Worm (Caenorhabditis elegans): ENCODE measurements around the gene C32H11.4.

Gene C32H11.4

DNA sequence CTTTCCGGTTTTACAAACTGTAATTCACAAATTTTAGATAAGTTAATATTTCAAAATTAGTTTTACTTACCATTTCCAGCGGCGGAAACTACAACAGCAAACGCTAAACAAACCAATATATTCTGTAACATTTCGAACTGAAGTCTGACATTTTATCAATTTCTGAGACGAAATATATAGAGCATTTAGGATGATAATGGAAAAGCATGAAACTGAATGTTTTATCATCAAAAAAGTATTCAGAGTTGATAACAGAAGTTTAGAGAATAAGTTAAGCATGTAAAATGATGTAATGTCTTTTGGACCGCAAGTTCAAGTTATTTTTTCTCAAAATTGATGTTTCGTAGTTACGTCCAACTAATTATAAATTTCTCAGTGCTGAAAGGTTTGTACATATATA is 48.1 kb downstream of the C32H11.4 start, which contains the start of gene F55G11.2:
TSS of gene F55G11.2 (minus strand) at position 149 of the 400 bp plus-strand sequence.
- TF ChIP-seq klf-2 (GFP tag; conservative IDR thresholded peaks at IDR 0.05) (no peak), cog-1 (tag; optimal IDR thresholded peaks at IDR 0.05) (no peak), T22C8.4 (GFP tag; IDR thresholded peaks at IDR 0.05) (no peak), med-1 (GFP tag; optimal IDR thresholded peaks at IDR 0.05; ENCODE audit: insufficient read depth) (no peak), ztf-29 (GFP tag; IDR thresholded peaks at IDR 0.05) (no peak), ref-1 (GFP tag; conservative IDR thresholded peaks at IDR 0.05) (no peak), flt-1 (GFP tag; IDR thresholded peaks at IDR 0.05) (no peak), tab-1 (GFP tag; IDR thresholded peaks at IDR 0.05) (no peak), ztf-23 (GFP tag; IDR thresholded peaks at IDR 0.05) (no peak)

DNA sequence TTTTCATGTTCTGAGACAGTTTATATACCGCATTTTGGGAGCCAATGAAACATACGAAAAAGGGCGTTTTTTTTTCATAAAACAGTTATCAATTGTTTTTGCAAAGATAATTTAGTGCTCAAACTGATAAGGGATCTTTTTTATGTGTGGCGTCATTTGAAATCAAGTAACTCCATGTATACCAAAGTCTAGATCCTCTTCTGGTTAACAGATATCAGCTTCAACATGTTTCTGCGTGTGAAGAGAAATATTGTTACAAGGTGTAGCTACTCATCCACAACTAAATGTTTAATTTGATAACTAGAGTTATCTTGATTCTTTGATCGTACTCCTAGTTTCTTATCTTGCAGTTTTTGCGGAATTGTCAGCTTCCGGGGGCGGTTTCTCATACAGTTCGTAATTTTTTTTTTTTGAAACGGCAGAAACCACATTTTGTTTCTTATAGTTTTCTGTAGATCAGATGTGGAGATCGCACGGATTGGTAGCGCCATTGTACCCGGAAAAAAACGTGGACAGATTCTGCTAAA is 51.0 kb downstream of the C32H11.4 start:
- TF ChIP-seq ztf-29 (GFP tag; IDR thresholded peaks at IDR 0.05), result no peak
- TF ChIP-seq tab-1 (GFP tag; IDR thresholded peaks at IDR 0.05), result no peak
- TF ChIP-seq med-1 (GFP tag; optimal IDR thresholded peaks at IDR 0.05; ENCODE audit: insufficient read depth), result no peak
- TF ChIP-seq ref-1 (GFP tag; conservative IDR thresholded peaks at IDR 0.05), result no peak
- no peak for TF ChIP-seq cog-1 (tag; optimal IDR thresholded peaks at IDR 0.05)
- no peak for TF ChIP-seq klf-2 (GFP tag; conservative IDR thresholded peaks at IDR 0.05)
- TF ChIP-seq flt-1 (GFP tag; IDR thresholded peaks at IDR 0.05), result no peak
- TF ChIP-seq ztf-23 (GFP tag; IDR thresholded peaks at IDR 0.05), result no peak
- TF ChIP-seq T22C8.4 (GFP tag; IDR thresholded peaks at IDR 0.05), result no peak

DNA sequence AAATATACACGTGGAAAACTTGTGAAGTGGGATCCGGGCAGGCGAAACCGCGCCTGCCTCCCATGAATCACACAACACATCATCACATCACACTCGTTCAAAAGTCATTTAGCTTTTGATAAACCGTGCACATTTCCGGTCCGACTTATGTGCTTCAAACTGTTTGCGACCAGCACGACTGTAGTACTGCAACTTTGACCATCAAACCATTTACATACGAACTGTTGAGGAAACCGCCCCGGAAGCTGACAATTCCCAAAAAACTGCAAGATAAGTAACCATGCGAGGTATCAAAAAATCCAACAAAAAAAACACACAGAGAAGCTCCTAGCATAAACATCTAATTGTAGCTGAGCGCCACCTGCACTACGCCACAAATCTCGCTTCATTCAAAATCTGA is 51.7 kb downstream of the C32H11.4 start:
- TF ChIP-seq ztf-23 (GFP tag; IDR thresholded peaks at IDR 0.05) (no peak), flt-1 (GFP tag; IDR thresholded peaks at IDR 0.05) (no peak), tab-1 (GFP tag; IDR thresholded peaks at IDR 0.05) (no peak), cog-1 (tag; optimal IDR thresholded peaks at IDR 0.05) (no peak), klf-2 (GFP tag; conservative IDR thresholded peaks at IDR 0.05) (no peak), T22C8.4 (GFP tag; IDR thresholded peaks at IDR 0.05) (no peak), ztf-29 (GFP tag; IDR thresholded peaks at IDR 0.05) (no peak), ref-1 (GFP tag; conservative IDR thresholded peaks at IDR 0.05) (no peak), med-1 (GFP tag; optimal IDR thresholded peaks at IDR 0.05; ENCODE audit: insufficient read depth) (no peak)
